Fruit fly (Drosophila melanogaster) whole organism: ENCODE results near the gene CG34126.

Experiments used
- CG8478 ChIP-seq: fragments of >200 bp; optimal IDR thresholded peaks from 2 replicates; lab custom pipeline; 2018; ENCODE audit warnings: inconsistent platforms
- pan ChIP-seq: fragments of >200 bp; optimal IDR thresholded peaks from 2 replicates; lab custom pipeline; 2017
- psq ChIP-seq: fragments of >200 bp; optimal IDR thresholded peaks from 2 replicates; lab custom pipeline; 2017
- usp ChIP-seq: fragments of >200 bp; optimal IDR thresholded peaks from 2 replicates; lab custom pipeline; 2017; ENCODE audit warnings: missing biosample characterization, missing genetic modification characterization, mixed read lengths

dm6 chr2L:5002711-5003402 lies 21.4 kb downstream of the CG34126 start:
- TF ChIP-seq CG8478 (lab: Kevin White, UChicago): no peak
- no peak for TF ChIP-seq psq (lab: Kevin White, UChicago)
- no peak for TF ChIP-seq usp (GFP tag; lab: Kevin White, UChicago)
- TF ChIP-seq pan (lab: Kevin White, UChicago): no peak
